Worm (Caenorhabditis elegans): ENCODE results near the gene T21E8.7.

Gene T21E8.7

DNA sequence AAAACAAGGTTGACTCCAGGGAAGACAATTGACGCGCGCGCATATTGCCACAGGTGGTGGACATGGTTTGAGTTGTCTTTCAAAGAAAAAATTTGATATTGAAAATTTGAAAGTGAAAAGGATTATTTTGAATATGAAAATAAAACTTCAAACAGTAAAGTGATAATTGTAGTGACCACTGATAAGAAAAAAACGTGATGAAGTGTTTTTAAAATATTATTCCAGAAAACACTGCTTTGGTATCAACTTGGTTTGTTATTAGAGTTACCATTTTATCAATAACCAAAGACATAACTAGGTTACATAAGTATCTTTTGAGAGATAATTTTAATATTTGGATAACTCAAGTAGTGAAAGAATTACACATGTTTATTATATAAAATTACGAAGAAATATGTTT is 32.9 kb downstream of the T21E8.7 start:
- TF ChIP-seq nhr-48 (tag; optimal IDR thresholded peaks at IDR 0.05) (no peak), daf-16 (GFP tag; optimal IDR thresholded peaks at IDR 0.05) (no peak), daf-16 (tag; optimal IDR thresholded peaks at IDR 0.05) (peak; percentile 95), ceh-28 (tag; optimal IDR thresholded peaks at IDR 0.05) (no peak), dmd-8 (GFP tag; IDR thresholded peaks at IDR 0.05) (no peak), nhr-41 (GFP tag; IDR thresholded peaks at IDR 0.05) (no peak), hlh-11 (tag; optimal IDR thresholded peaks at IDR 0.05) (peak; percentile 29), dve-1 (tag; optimal IDR thresholded peaks at IDR 0.05; ENCODE audit: insufficient read depth) (peak; percentile 72), nhr-6 (tag; optimal IDR thresholded peaks at IDR 0.05) (no peak), set-16 (GFP tag; IDR thresholded peaks at IDR 0.05) (no peak), hlh-30 (tag; optimal IDR thresholded peaks at IDR 0.05; ENCODE audit: insufficient read depth) (no peak), nhr-28 (tag; optimal IDR thresholded peaks at IDR 0.05) (peak; percentile 45), zfp-3 (GFP tag; conservative IDR thresholded peaks at IDR 0.05) (no peak)

DNA sequence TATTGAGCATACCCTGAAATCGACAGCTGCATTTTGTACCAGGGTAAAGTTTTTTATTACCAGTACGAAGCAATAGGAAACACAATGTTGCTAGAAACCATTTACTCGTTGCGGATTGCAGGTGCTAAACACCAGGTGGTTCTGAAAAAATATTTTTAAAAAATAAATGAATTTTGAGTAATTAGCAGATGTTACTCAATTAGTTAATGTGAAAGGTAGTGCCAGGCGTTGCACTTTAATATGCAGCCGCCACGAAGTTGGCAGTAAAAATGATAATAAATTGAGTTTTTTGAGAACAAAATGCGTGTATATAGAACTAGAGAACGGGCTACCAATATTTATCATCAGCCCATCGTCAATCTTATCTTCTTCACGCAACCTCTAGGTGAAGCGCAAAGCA is 36.3 kb downstream of the T21E8.7 start, which contains the start of gene nstp-9:
TSS of gene nstp-9 (minus strand) at position 101 of the 400 bp plus-strand sequence.
- no peak for TF ChIP-seq dmd-6 (GFP tag; IDR thresholded peaks at IDR 0.05)
- TF ChIP-seq unc-62 (GFP tag; optimal IDR thresholded peaks at IDR 0.05 in 1 of 2): no peak
- no peak for TF ChIP-seq unc-62 (tag; optimal IDR thresholded peaks at IDR 0.05)
- no peak for TF ChIP-seq nhr-237 (tag; optimal IDR thresholded peaks at IDR 0.05)

DNA sequence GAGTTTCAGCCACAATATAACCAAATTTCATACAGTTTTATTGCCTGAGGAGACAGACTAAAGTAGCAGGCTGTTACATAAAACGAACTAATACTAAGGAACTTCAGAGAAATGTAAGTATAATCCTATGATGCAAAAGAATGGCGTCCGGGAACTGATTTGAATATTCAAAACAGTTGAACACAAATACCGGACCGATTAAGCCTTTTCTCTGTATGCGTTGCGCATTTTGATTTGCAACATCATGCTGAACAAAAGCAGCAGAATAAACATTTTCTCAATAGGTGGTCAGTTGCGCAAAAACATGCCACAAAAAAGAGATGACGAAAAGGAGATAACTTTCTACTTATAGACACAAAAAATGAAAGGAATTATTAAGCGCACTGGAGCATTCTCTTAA is 40.7 kb downstream of the T21E8.7 start:
- TF ChIP-seq unc-62 (GFP tag; optimal IDR thresholded peaks at IDR 0.05 in 1 of 2) (peak in 1 of 2 experiments; percentile 95), unc-62 (tag; optimal IDR thresholded peaks at IDR 0.05) (no peak), dmd-9 (GFP tag; IDR thresholded peaks at IDR 0.05) (no peak), lim-7 (GFP tag; IDR thresholded peaks at IDR 0.05) (no peak)

DNA sequence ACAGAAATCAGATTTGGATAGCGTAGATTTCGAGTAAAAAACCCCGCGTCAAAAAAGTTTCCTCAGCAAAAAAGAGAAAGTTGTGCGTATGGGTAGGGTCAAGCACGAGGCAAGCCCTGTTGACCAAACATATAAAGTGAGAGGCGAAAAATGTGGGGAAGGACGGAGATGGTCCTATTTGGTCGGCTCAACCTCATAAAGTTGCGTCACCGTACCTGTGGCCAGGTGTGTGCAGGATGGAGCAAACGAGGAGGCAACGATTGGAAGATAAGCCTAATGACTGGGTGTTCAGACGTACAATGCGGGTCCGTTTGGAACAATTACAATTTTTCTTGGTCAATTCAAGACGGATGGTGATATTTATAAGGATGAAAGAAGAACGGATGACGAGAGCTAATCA is 43.8 kb downstream of the T21E8.7 start:
- TF ChIP-seq gei-8 (GFP tag; optimal IDR thresholded peaks at IDR 0.05): no peak
- no peak for TF ChIP-seq nhr-25 (tag; optimal IDR thresholded peaks at IDR 0.05; ENCODE audit: borderline replicate concordance, insufficient read depth)
- TF ChIP-seq php-3 (GFP tag; IDR thresholded peaks at IDR 0.05): no peak
- no peak for TF ChIP-seq zag-1 (tag; optimal IDR thresholded peaks at IDR 0.05)
- TF ChIP-seq ceh-82 (tag; optimal IDR thresholded peaks at IDR 0.05): no peak
- TF ChIP-seq nhr-111 (GFP tag; optimal IDR thresholded peaks at IDR 0.05): no peak
- TF ChIP-seq rbr-2 (tag; optimal IDR thresholded peaks at IDR 0.05): no peak
- no peak for TF ChIP-seq mes-2 (tag; optimal IDR thresholded peaks at IDR 0.05; ENCODE audit: poor library complexity, severe bottlenecking)
- TF ChIP-seq daf-8 (GFP tag; IDR thresholded peaks at IDR 0.05): no peak
- no peak for TF ChIP-seq hlh-11 (tag; optimal IDR thresholded peaks at IDR 0.05)
- TF ChIP-seq lsy-2 (tag; optimal IDR thresholded peaks at IDR 0.05): no peak
- TF ChIP-seq unc-62 (GFP tag; optimal IDR thresholded peaks at IDR 0.05 in 1 of 2): no peak
- no peak for TF ChIP-seq unc-62 (tag; optimal IDR thresholded peaks at IDR 0.05)
- no peak for TF ChIP-seq unc-130 (GFP tag; optimal IDR thresholded peaks at IDR 0.05)
- no peak for TF ChIP-seq daf-19 (GFP tag; conservative IDR thresholded peaks at IDR 0.05)
- no peak for TF ChIP-seq tag-97 (GFP tag; IDR thresholded peaks at IDR 0.05)
- no peak for TF ChIP-seq madf-9 (GFP tag; conservative IDR thresholded peaks at IDR 0.05)
- TF ChIP-seq ama-1 (optimal IDR thresholded peaks at IDR 0.05): no peak
- TF ChIP-seq pqm-1 (tag; optimal IDR thresholded peaks at IDR 0.05): no peak
- no peak for TF ChIP-seq R02D3.7 (tag; optimal IDR thresholded peaks at IDR 0.05)
- no peak for TF ChIP-seq lim-7 (GFP tag; IDR thresholded peaks at IDR 0.05)

Measured in whole organism, L4 larva.